Worm (Caenorhabditis elegans) whole organism, L2 larva: ENCODE measurements around the gene ced-13.
A peak's percentile ranks its signal among the peaks of the same experiment; 100 is the strongest.

ENCODE experiments used
- blmp-1 ChIP-seq: sonication (generic microtip); optimal IDR thresholded peaks from 2 replicates; lab custom pipeline; 2017; ENCODE audit warnings: missing genetic modification characterization, mild to moderate bottlenecking, missing compliant biosample characterization, antibody characterized with exemption, moderate library complexity; ENCODE audit not compliant: insufficient read depth
- ceh-82 ChIP-seq: fragments of 150-350 bp; optimal IDR thresholded peaks from 2 replicates; lab custom pipeline; 2014; ENCODE audit warnings: missing biosample characterization, missing genetic modification characterization
- elt-1 ChIP-seq: fragments of 150-350 bp; optimal IDR thresholded peaks from 2 replicates; lab custom pipeline; 2014; ENCODE audit warnings: missing biosample characterization, missing genetic modification characterization
- gmeb-1 ChIP-seq: fragments of 150-350 bp; optimal IDR thresholded peaks from 2 replicates; lab custom pipeline; 2014; ENCODE audit warnings: missing biosample characterization, missing genetic modification characterization
- lsy-2 ChIP-seq, 2 experiments: fragments of 150-350 bp in 1 of 2; sonication (generic microtip) in 1 of 2; optimal IDR thresholded peaks; 2 replicates each; lab custom pipeline; 2014 to 2017; ENCODE audit warnings: missing biosample characterization in 2 of 2, missing genetic modification characterization in 2 of 2
- skn-1 ChIP-seq: sonication (generic microtip); optimal IDR thresholded peaks from 2 replicates; lab custom pipeline; 2017; ENCODE audit warnings: missing biosample characterization, missing genetic modification characterization
- unc-62 ChIP-seq: fragments of 150-350 bp; optimal IDR thresholded peaks from 2 replicates; lab custom pipeline; 2014; ENCODE audit warnings: missing biosample characterization, missing genetic modification reagents, missing genetic modification characterization

- TF ChIP-seq skn-1 (tag; lab: Kevin White, UChicago) (no peak), elt-1 (tag; lab: Kevin White, UChicago) (no peak), unc-62 (GFP tag; lab: Kevin White, UChicago) (no peak), ceh-82 (no peak), blmp-1 (tag; lab: Kevin White, UChicago) (peak; percentile 93), lsy-2 (tag; optimal IDR thresholded peaks at IDR 0.05; lab: Kevin White, UChicago) (no peak), gmeb-1 (tag; lab: Kevin White, UChicago) (no peak)
Measured at ce11 chrX:8255433-8255832, 44.0 kb downstream of the ced-13 start.
